Worm (Caenorhabditis elegans): ENCODE results near the gene Y40B10B.1.

Gene Y40B10B.1

ce11 chrV:1989220-1989619 is 27.9 kb upstream of the Y40B10B.1 start:
- no peak for TF ChIP-seq F44E2.7 (GFP tag; IDR thresholded peaks at IDR 0.05)
- TF ChIP-seq dmd-6 (GFP tag; IDR thresholded peaks at IDR 0.05), result peak; percentile 36; the same call in 1 of the 2 replicates
- TF ChIP-seq ama-1 (optimal IDR thresholded peaks at IDR 0.05), result no peak
- TF ChIP-seq unc-62 (GFP tag; optimal IDR thresholded peaks at IDR 0.05 in 1 of 2), result peak in 1 of 2 experiments; percentile 30
- TF ChIP-seq unc-62 (tag; optimal IDR thresholded peaks at IDR 0.05), result no peak
- peak; percentile 8 for TF ChIP-seq hlh-11 (tag; optimal IDR thresholded peaks at IDR 0.05)
- peak; percentile 83 for TF ChIP-seq pqm-1 (tag; optimal IDR thresholded peaks at IDR 0.05)
- TF ChIP-seq daf-16 (GFP tag; optimal IDR thresholded peaks at IDR 0.05), result no peak
- peak; percentile 31 for TF ChIP-seq daf-16 (tag; optimal IDR thresholded peaks at IDR 0.05)
- no peak for TF ChIP-seq sdz-12 (GFP tag; optimal IDR thresholded peaks at IDR 0.05)
- TF ChIP-seq spr-1 (tag; optimal IDR thresholded peaks at IDR 0.05), result no peak
- peak; percentile 32 for TF ChIP-seq nhr-28 (tag; optimal IDR thresholded peaks at IDR 0.05)

DNA sequence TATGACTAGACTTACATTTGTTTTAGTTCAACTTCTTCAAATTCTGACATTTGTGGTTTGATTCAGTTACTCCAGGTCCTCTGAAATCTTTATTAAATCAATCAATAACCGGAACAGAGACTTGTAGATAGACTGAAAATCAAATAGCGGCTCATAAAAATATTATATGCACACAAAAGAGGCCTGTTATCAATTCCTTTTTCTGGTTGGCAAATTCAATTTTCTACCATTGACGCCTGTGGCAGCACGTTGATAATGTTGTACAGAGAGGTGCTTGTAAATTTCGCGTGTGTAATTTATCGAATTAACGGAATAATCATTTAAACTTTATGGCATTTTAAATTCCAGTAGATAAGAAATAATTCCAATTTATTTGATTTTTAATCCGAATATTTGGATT is 25.6 kb upstream of the Y40B10B.1 start, which contains the start of gene T08B1.1:
TSS of gene T08B1.1 (minus strand) at position 92 of the 400 bp plus-strand sequence.
- no peak for TF ChIP-seq madf-5 (GFP tag; IDR thresholded peaks at IDR 0.05)
- no peak for TF ChIP-seq nhr-48 (tag; optimal IDR thresholded peaks at IDR 0.05)
- no peak for TF ChIP-seq mxl-2 (GFP tag; conservative IDR thresholded peaks at IDR 0.05)
- no peak for TF ChIP-seq mes-2 (tag; optimal IDR thresholded peaks at IDR 0.05; ENCODE audit: poor library complexity, severe bottlenecking)
- TF ChIP-seq fkh-10 (GFP tag; optimal IDR thresholded peaks at IDR 0.05), result no peak
- TF ChIP-seq daf-19 (GFP tag; conservative IDR thresholded peaks at IDR 0.05), result no peak
- no peak for TF ChIP-seq nhr-77 (tag; optimal IDR thresholded peaks at IDR 0.05)
- TF ChIP-seq snpc-4 (tag; optimal IDR thresholded peaks at IDR 0.05), result no peak
- no peak for TF ChIP-seq lsy-2 (tag; optimal IDR thresholded peaks at IDR 0.05)
- TF ChIP-seq hlh-11 (tag; optimal IDR thresholded peaks at IDR 0.05), result peak; percentile 36
- no peak for TF ChIP-seq nhr-10 (tag; optimal IDR thresholded peaks at IDR 0.05)
- no peak for TF ChIP-seq set-16 (GFP tag; IDR thresholded peaks at IDR 0.05)
- no peak for TF ChIP-seq egl-43 (GFP tag; IDR thresholded peaks at IDR 0.05)
- peak; percentile 45; the same call in 1 of the 2 replicates for TF ChIP-seq ceh-20 (GFP tag; IDR thresholded peaks at IDR 0.05)
- no peak for TF ChIP-seq snpc-1.2 (GFP tag; IDR thresholded peaks at IDR 0.05)
- peak; percentile 0 for TF ChIP-seq nhr-28 (tag; optimal IDR thresholded peaks at IDR 0.05)
- TF ChIP-seq pqm-1 (tag; optimal IDR thresholded peaks at IDR 0.05), result peak; percentile 89
- TF ChIP-seq daf-12 (tag; optimal IDR thresholded peaks at IDR 0.05), result no peak
- no peak for TF ChIP-seq aha-1 (tag)
- no peak for TF ChIP-seq ZK546.5 (tag; optimal IDR thresholded peaks at IDR 0.05)
- TF ChIP-seq nhr-237 (tag; optimal IDR thresholded peaks at IDR 0.05), result no peak
- TF ChIP-seq D1046.2 (GFP tag; IDR thresholded peaks at IDR 0.05), result no peak
- TF ChIP-seq php-3 (GFP tag; IDR thresholded peaks at IDR 0.05), result peak; percentile 94
- TF ChIP-seq R02D3.7 (tag; optimal IDR thresholded peaks at IDR 0.05), result no peak
- TF ChIP-seq T20F7.1 (GFP tag; optimal IDR thresholded peaks at IDR 0.05), result no peak
- no peak for TF ChIP-seq zip-2 (tag; optimal IDR thresholded peaks at IDR 0.05)
- TF ChIP-seq dmd-6 (GFP tag; IDR thresholded peaks at IDR 0.05), result no peak; the same call in 1 of the 2 replicates
- TF ChIP-seq hmg-1.1 (GFP tag; IDR thresholded peaks at IDR 0.05), result no peak
- TF ChIP-seq mdl-1 (tag; optimal IDR thresholded peaks at IDR 0.05), result peak in 1 of 2 experiments; percentile 5
- peak; percentile 42 for TF ChIP-seq dve-1 (tag; optimal IDR thresholded peaks at IDR 0.05; ENCODE audit: insufficient read depth)
- no peak for TF ChIP-seq daf-16 (GFP tag; optimal IDR thresholded peaks at IDR 0.05)
- peak; percentile 68 for TF ChIP-seq daf-16 (tag; optimal IDR thresholded peaks at IDR 0.05)
- TF ChIP-seq F37D6.2 (tag; optimal IDR thresholded peaks at IDR 0.05), result no peak

DNA sequence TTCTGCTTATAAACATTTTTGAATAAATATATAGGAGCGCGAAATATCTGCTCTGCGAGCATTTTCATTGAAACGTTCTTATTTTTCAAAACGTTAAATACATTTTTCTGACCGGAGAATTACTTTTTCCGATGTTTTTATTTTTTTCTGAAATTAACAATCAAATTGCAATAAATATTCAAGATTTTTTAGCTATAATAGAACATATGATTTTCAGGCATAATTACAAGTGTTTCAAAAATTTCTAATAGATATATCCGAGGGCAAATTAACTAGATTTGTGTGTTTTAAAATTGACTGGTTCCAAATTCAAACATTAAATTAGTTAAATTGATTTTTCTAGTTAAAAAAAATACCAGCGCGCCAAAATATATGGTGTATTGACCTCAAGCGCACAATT is 17.6 kb upstream of the Y40B10B.1 start, which contains the start of gene T08B1.4:
TSS of gene T08B1.4 (plus strand) at position 301 of the 400 bp plus-strand sequence.
- TF ChIP-seq Y75B8A.6 (GFP tag; IDR thresholded peaks at IDR 0.05) (no peak), unc-62 (GFP tag; optimal IDR thresholded peaks at IDR 0.05 in 1 of 2) (no peak), unc-62 (tag; optimal IDR thresholded peaks at IDR 0.05) (no peak), F37D6.2 (tag; optimal IDR thresholded peaks at IDR 0.05) (no peak), daf-8 (GFP tag; IDR thresholded peaks at IDR 0.05) (no peak), Y5F2A.4 (GFP tag; optimal IDR thresholded peaks at IDR 0.05) (no peak), mxl-2 (GFP tag; conservative IDR thresholded peaks at IDR 0.05) (no peak), ctbp-1 (GFP tag; IDR thresholded peaks at IDR 0.05) (no peak), unc-130 (GFP tag; optimal IDR thresholded peaks at IDR 0.05) (no peak), hmg-1.1 (GFP tag; IDR thresholded peaks at IDR 0.05) (no peak), nhr-42 (GFP tag; IDR thresholded peaks at IDR 0.05) (no peak), lim-7 (GFP tag; IDR thresholded peaks at IDR 0.05) (no peak), madf-5 (GFP tag; IDR thresholded peaks at IDR 0.05) (no peak), lsy-2 (tag; optimal IDR thresholded peaks at IDR 0.05) (no peak), dmd-8 (GFP tag; IDR thresholded peaks at IDR 0.05) (no peak), T26A8.4 (GFP tag; IDR thresholded peaks at IDR 0.05) (no peak), ztf-11 (tag; optimal IDR thresholded peaks at IDR 0.05) (no peak), fos-1 (tag; optimal IDR thresholded peaks at IDR 0.05) (no peak), aly-2 (tag; optimal IDR thresholded peaks at IDR 0.05) (no peak), set-16 (GFP tag; IDR thresholded peaks at IDR 0.05) (no peak)

Data from whole organism, L4 larva.